Worm (Caenorhabditis elegans) whole organism, L1 larva: ENCODE data around the gene dpy-30.

Experiments
- alr-1 ChIP-seq: fragments of 200-800 bp; sonication (Bioruptor generic); optimal IDR thresholded peaks from 2 replicates; lab custom pipeline; 2018; ENCODE audit warnings: borderline replicate concordance, mild to moderate bottlenecking, missing genetic modification characterization, missing compliant biosample characterization
- ceh-8 ChIP-seq: fragments of 200-800 bp; sonication (Bioruptor generic); optimal IDR thresholded peaks from 2 replicates; lab custom pipeline; 2018; ENCODE audit warnings: mild to moderate bottlenecking, missing genetic modification characterization, moderate library complexity, missing compliant biosample characterization
- ces-1 ChIP-seq: fragments of 150-350 bp; optimal IDR thresholded peaks from 2 replicates; lab custom pipeline; 2014; ENCODE audit warnings: missing biosample characterization, missing genetic modification reagents, missing genetic modification characterization
- lin-13 ChIP-seq: fragments of 150-350 bp; optimal IDR thresholded peaks from 2 replicates; lab custom pipeline; 2014; ENCODE audit warnings: missing biosample characterization, missing genetic modification reagents, missing genetic modification characterization
- lin-35 ChIP-seq, 2 experiments: fragments of 150-350 bp; optimal IDR thresholded peaks; 2 replicates each; lab custom pipeline; 2014; ENCODE audit warnings: missing biosample characterization in 2 of 2, missing genetic modification characterization in 2 of 2, missing genetic modification reagents in 2 of 2

ce11 chrV:12152857-12153256 is 38.5 kb upstream of the dpy-30 start, which contains the start of gene C27A7.8:
- TF ChIP-seq ceh-8 (GFP tag; lab: Kevin White, UChicago): no peak
- no peak for TF ChIP-seq lin-35 (GFP tag; optimal IDR thresholded peaks at IDR 0.05; lab: Kevin White, UChicago)
- no peak for TF ChIP-seq ces-1 (GFP tag; lab: Kevin White, UChicago)
- TF ChIP-seq alr-1: no peak
- no peak for TF ChIP-seq lin-13 (GFP tag; lab: Kevin White, UChicago)
